Worm (Caenorhabditis elegans): Measurements from ENCODE around the gene Y75B8A.18.

ce11 chrIII:12253342-12253741, 27.3 kb upstream of the Y75B8A.18 start:
- TF ChIP-seq klf-2 (GFP tag; conservative IDR thresholded peaks at IDR 0.05) (no peak), ztf-29 (GFP tag; IDR thresholded peaks at IDR 0.05) (no peak), ztf-23 (GFP tag; IDR thresholded peaks at IDR 0.05) (no peak), med-1 (GFP tag; optimal IDR thresholded peaks at IDR 0.05; ENCODE audit: insufficient read depth) (no peak), flt-1 (GFP tag; IDR thresholded peaks at IDR 0.05) (no peak), ref-1 (GFP tag; conservative IDR thresholded peaks at IDR 0.05) (no peak), tab-1 (GFP tag; IDR thresholded peaks at IDR 0.05) (no peak), T22C8.4 (GFP tag; IDR thresholded peaks at IDR 0.05) (no peak)

All from whole organism, midembryonic.